Worm (Caenorhabditis elegans): ENCODE results near the gene T21C9.6.
A peak's percentile ranks its signal among the peaks of the same experiment; 100 is the strongest.

DNA sequence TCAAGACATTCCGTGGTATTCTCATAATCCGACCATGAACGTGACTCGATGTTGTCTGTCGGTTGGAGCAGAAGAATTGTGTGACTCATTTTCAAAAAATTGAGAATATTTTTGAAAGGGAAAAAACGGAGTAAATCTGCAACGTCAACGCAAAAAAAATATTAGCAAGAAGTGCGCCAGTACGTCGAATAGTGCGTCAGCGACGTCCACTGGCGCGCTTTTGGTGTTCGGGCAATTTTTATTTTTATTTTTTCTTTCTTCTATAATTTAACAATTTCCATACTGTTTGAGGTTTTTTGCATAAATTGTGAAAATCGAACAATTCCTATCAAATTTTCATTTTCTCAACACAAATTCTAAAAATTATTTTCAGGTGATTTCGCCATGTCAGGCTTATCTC lies 2.7 kb upstream of the T21C9.6 start, which contains the start of the genes erh-1 and lpd-9:
- TF ChIP-seq flt-1 (GFP tag; IDR thresholded peaks at IDR 0.05) (no peak), klf-2 (GFP tag; conservative IDR thresholded peaks at IDR 0.05) (no peak), ztf-23 (GFP tag; IDR thresholded peaks at IDR 0.05) (0 out of 2 replicates have a peak, but pooled peaks have one; percentile 45), tab-1 (GFP tag; IDR thresholded peaks at IDR 0.05) (no peak), ref-1 (GFP tag; conservative IDR thresholded peaks at IDR 0.05) (no peak)
